Fruit fly (Drosophila melanogaster) whole organism, prepupa: ENCODE data around the gene CG46434.

Source experiments
- Blimp-1 ChIP-seq: fragments of 200-800 bp; sonication (Bioruptor generic); optimal IDR thresholded peaks from 3 replicates; lab custom pipeline; 2017; ENCODE audit warnings: missing biosample characterization, missing genetic modification characterization, mild to moderate bottlenecking, moderate library complexity, missing genetic modification reagents
- CG11762 ChIP-seq: fragments of 200-800 bp; sonication (Bioruptor generic); optimal IDR thresholded peaks from 3 replicates; lab custom pipeline; 2016; ENCODE audit warnings: missing biosample characterization, missing genetic modification characterization; ENCODE audit not compliant: insufficient read depth
- CG15336 ChIP-seq: fragments of 200-800 bp; sonication (Bioruptor generic); IDR thresholded peaks from 2 replicates; pipeline ENCODE4 v1.3.6; 2022; ENCODE audit warnings: missing biosample characterization, missing genetic modification characterization
- CG16779 ChIP-seq: fragments of 200-800 bp; sonication (Bioruptor generic); optimal IDR thresholded peaks from 3 replicates; lab custom pipeline; 2017; ENCODE audit warnings: missing biosample characterization, mild to moderate bottlenecking, missing genetic modification characterization
- CG3032 ChIP-seq: fragments of 200-800 bp; optimal IDR thresholded peaks from 2 replicates; lab custom pipeline; 2019; ENCODE audit warnings: missing biosample characterization, mild to moderate bottlenecking, missing genetic modification characterization, moderate library complexity
- CG31627 ChIP-seq: fragments of 200-800 bp; sonication (Bioruptor generic); optimal IDR thresholded peaks from 3 replicates; lab custom pipeline; 2016; ENCODE audit warnings: missing biosample characterization, missing genetic modification characterization
- CG32006 ChIP-seq: fragments of 200-800 bp; sonication (Bioruptor generic); optimal IDR thresholded peaks from 3 replicates; lab custom pipeline; 2017; ENCODE audit warnings: missing biosample characterization, mild to moderate bottlenecking, missing genetic modification characterization
- CG34406 ChIP-seq: fragments of 200-800 bp; sonication (Bioruptor generic); optimal IDR thresholded peaks from 3 replicates; lab custom pipeline; 2016; ENCODE audit warnings: missing biosample characterization, missing genetic modification characterization
- CG3919 ChIP-seq: fragments of 200-800 bp; sonication (Bioruptor generic); optimal IDR thresholded peaks from 3 replicates; lab custom pipeline; 2016; ENCODE audit warnings: missing biosample characterization, missing genetic modification characterization
- CG6276 ChIP-seq: fragments of 200-800 bp; sonication (Bioruptor generic); optimal IDR thresholded peaks from 2 replicates; lab custom pipeline; 2017; ENCODE audit warnings: missing biosample characterization, mild to moderate bottlenecking, missing genetic modification characterization
- CG6808 ChIP-seq: fragments of 200-800 bp; sonication (Bioruptor generic); optimal IDR thresholded peaks from 3 replicates; lab custom pipeline; 2017; ENCODE audit warnings: missing biosample characterization, missing genetic modification characterization, mild to moderate bottlenecking, moderate library complexity, missing genetic modification reagents
- CG6854 ChIP-seq: fragments of 200-800 bp; sonication (Bioruptor generic); optimal IDR thresholded peaks from 2 replicates; lab custom pipeline; 2017; ENCODE audit warnings: missing biosample characterization, mild to moderate bottlenecking, missing genetic modification characterization
- CG8119 ChIP-seq: fragments of 200-800 bp; sonication (Bioruptor generic); IDR thresholded peaks from 3 replicates; pipeline ENCODE4 v1.3.6; 2022; ENCODE audit warnings: missing biosample characterization, missing genetic modification characterization
- CG8319 ChIP-seq: fragments of 200-800 bp; sonication (Bioruptor generic); optimal IDR thresholded peaks from 3 replicates; lab custom pipeline; 2016; ENCODE audit warnings: missing biosample characterization, missing genetic modification characterization
- CG8632 ChIP-seq: fragments of 200-800 bp; sonication (Bioruptor generic); optimal IDR thresholded peaks from 3 replicates; lab custom pipeline; 2016; ENCODE audit warnings: missing biosample characterization, missing genetic modification characterization
- Eip78C ChIP-seq: fragments of 200-800 bp; sonication (Bioruptor generic); peaks from one replicate; lab custom pipeline; 2016; ENCODE audit warnings: missing biosample characterization, missing genetic modification characterization
- Eip93F ChIP-seq: fragments of 200-800 bp; sonication (Bioruptor generic); optimal IDR thresholded peaks from 2 replicates; lab custom pipeline; 2016; ENCODE audit warnings: missing biosample characterization, mild to moderate bottlenecking, missing genetic modification characterization
- Ets21C ChIP-seq: fragments of 200-800 bp; sonication (Bioruptor generic); optimal IDR thresholded peaks from 3 replicates; lab custom pipeline; 2016; ENCODE audit warnings: missing biosample characterization, missing genetic modification characterization
- Ets96B ChIP-seq: fragments of 200-800 bp; optimal IDR thresholded peaks from 2 replicates; lab custom pipeline; 2019; ENCODE audit warnings: missing biosample characterization, mild to moderate bottlenecking, missing genetic modification characterization, moderate library complexity
- Hr38 ChIP-seq: sonication (Bioruptor generic); optimal IDR thresholded peaks from 2 replicates; lab custom pipeline; 2016; ENCODE audit warnings: missing biosample characterization, missing genetic modification characterization
- Lpt ChIP-seq: fragments of 200-800 bp; sonication (Bioruptor generic); optimal IDR thresholded peaks from 3 replicates; lab custom pipeline; 2016; ENCODE audit warnings: missing biosample characterization, missing genetic modification characterization
- Sox14 ChIP-seq: fragments of 200-800 bp; sonication (Bioruptor generic); optimal IDR thresholded peaks from 3 replicates; lab custom pipeline; 2016; ENCODE audit warnings: missing biosample characterization, missing genetic modification characterization
- achi ChIP-seq: fragments of 200-800 bp; sonication (Bioruptor generic); optimal IDR thresholded peaks from 3 replicates; lab custom pipeline; 2016; ENCODE audit warnings: missing biosample characterization, missing genetic modification characterization
- acj6 ChIP-seq: fragments of 200-800 bp; sonication (Bioruptor generic); optimal IDR thresholded peaks from 3 replicates; lab custom pipeline; 2016; ENCODE audit warnings: missing biosample characterization, missing genetic modification characterization
- cyc ChIP-seq: fragments of 200-800 bp; sonication (Bioruptor generic); optimal IDR thresholded peaks from 3 replicates; lab custom pipeline; 2016; ENCODE audit warnings: missing biosample characterization, missing genetic modification characterization
- dsx ChIP-seq: fragments of 200-800 bp; optimal IDR thresholded peaks from 3 replicates; lab custom pipeline; 2019; ENCODE audit warnings: missing biosample characterization, mild to moderate bottlenecking, missing genetic modification characterization, moderate library complexity; ENCODE audit not compliant: poor library complexity, severe bottlenecking
- eg ChIP-seq: fragments of 200-800 bp; sonication (Bioruptor generic); IDR thresholded peaks from 3 replicates; pipeline ENCODE4 v1.3.6; 2022; ENCODE audit warnings: missing biosample characterization, missing genetic modification characterization
- fd59A ChIP-seq: fragments of 200-800 bp; sonication (Bioruptor generic); optimal IDR thresholded peaks from 2 replicates; lab custom pipeline; 2017; ENCODE audit warnings: missing biosample characterization, mild to moderate bottlenecking, missing genetic modification characterization, missing genetic modification reagents
- fd85E ChIP-seq: fragments of 200-800 bp; sonication (Bioruptor generic); optimal IDR thresholded peaks from 3 replicates; lab custom pipeline; 2016; ENCODE audit warnings: missing biosample characterization, missing genetic modification characterization
- lz ChIP-seq: fragments of 200-800 bp; sonication (Bioruptor generic); optimal IDR thresholded peaks from 3 replicates; lab custom pipeline; 2016; ENCODE audit warnings: missing biosample characterization, missing genetic modification characterization
- net ChIP-seq: fragments of 200-800 bp; sonication (Bioruptor generic); optimal IDR thresholded peaks from 3 replicates; lab custom pipeline; 2016; ENCODE audit warnings: missing biosample characterization, missing genetic modification characterization
- pdm3 ChIP-seq: fragments of 200-800 bp; sonication (Bioruptor generic); optimal IDR thresholded peaks from 3 replicates; lab custom pipeline; 2016; ENCODE audit warnings: missing biosample characterization, missing genetic modification characterization
- spab ChIP-seq: fragments of 200-800 bp; sonication (Bioruptor generic); optimal IDR thresholded peaks from 2 replicates; lab custom pipeline; 2017; ENCODE audit warnings: missing biosample characterization, mild to moderate bottlenecking, missing genetic modification characterization, missing genetic modification reagents
- svp ChIP-seq: fragments of 200-800 bp; sonication (Bioruptor generic); peaks from one replicate; lab custom pipeline; 2016; ENCODE audit warnings: missing biosample characterization, missing genetic modification characterization
- topi ChIP-seq: fragments of 200-800 bp; sonication (Bioruptor generic); optimal IDR thresholded peaks from 3 replicates; lab custom pipeline; 2016; ENCODE audit warnings: missing biosample characterization, missing genetic modification characterization

The CG46434 gene

dm6 chr3L:19574452-19574851 is 30.4 kb upstream of the CG46434 start:
- no peak for TF ChIP-seq acj6 (GFP tag; lab: Kevin White, UChicago)
- TF ChIP-seq CG6808, result no peak
- TF ChIP-seq achi (GFP tag; lab: Kevin White, UChicago), result no peak
- no peak for TF ChIP-seq CG6276 (GFP tag; lab: Kevin White, UChicago)
- TF ChIP-seq CG8632 (GFP tag; lab: Kevin White, UChicago), result no peak

dm6 chr3L:19569407-19569806 is 25.4 kb upstream of the CG46434 start:
- TF ChIP-seq lz (GFP tag; lab: Kevin White, UChicago) (no peak), CG8119 (GFP tag; lab: Robert Waterston, UW) (no peak), achi (GFP tag; lab: Kevin White, UChicago) (no peak), CG32006 (GFP tag; lab: Kevin White, UChicago) (no peak), Eip78C (GFP tag; lab: Kevin White, UChicago) (no peak), Lpt (GFP tag; lab: Kevin White, UChicago) (no peak), CG15336 (GFP tag; lab: Robert Waterston, UW) (no peak), CG3919 (no peak), fd59A (GFP tag; lab: Kevin White, UChicago) (no peak), CG11762 (GFP tag; lab: Kevin White, UChicago) (no peak), cyc (GFP tag; lab: Kevin White, UChicago) (no peak), Sox14 (GFP tag; lab: Kevin White, UChicago) (no peak), CG3032 (tag; lab: Kevin White, UChicago) (no peak), CG6276 (GFP tag; lab: Kevin White, UChicago) (no peak), svp (GFP tag; lab: Kevin White, UChicago) (no peak), Ets21C (GFP tag; lab: Kevin White, UChicago) (no peak), net (no peak), Ets96B (no peak)

- TF ChIP-seq CG34406 (GFP tag; lab: Kevin White, UChicago), result no peak
- TF ChIP-seq, all 60 proteins: peak for 0
Observed at dm6 chr3L:19568999-19569398, 25.0 kb upstream of the CG46434 start.

dm6 chr3L:19566127-19566526 is 22.1 kb upstream of the CG46434 start:
- TF ChIP-seq CG34406 (GFP tag; lab: Kevin White, UChicago), result no peak
- no peak for TF ChIP-seq CG6854 (GFP tag; lab: Kevin White, UChicago)
- TF ChIP-seq CG6808, result no peak
- no peak for TF ChIP-seq CG15336 (GFP tag; lab: Robert Waterston, UW)
- TF ChIP-seq Eip93F, result no peak
- TF ChIP-seq eg (GFP tag; lab: Robert Waterston, UW), result no peak
- no peak for TF ChIP-seq topi
- no peak for TF ChIP-seq net
- no peak for TF ChIP-seq Sox14 (GFP tag; lab: Kevin White, UChicago)
- no peak for TF ChIP-seq dsx (GFP tag; lab: Kevin White, UChicago)
- no peak for TF ChIP-seq CG8319 (GFP tag; lab: Kevin White, UChicago)
- no peak for TF ChIP-seq Eip78C (GFP tag; lab: Kevin White, UChicago)
- TF ChIP-seq Hr38, result no peak

dm6 chr3L:19564905-19565700 is 21.1 kb upstream of the CG46434 start:
- no peak for TF ChIP-seq CG16779 (tag; lab: Kevin White, UChicago)
- TF ChIP-seq Sox14 (GFP tag; lab: Kevin White, UChicago), result no peak
- no peak for TF ChIP-seq Hr38
- no peak for TF ChIP-seq fd85E (GFP tag; lab: Kevin White, UChicago)
- TF ChIP-seq CG31627 (GFP tag; lab: Kevin White, UChicago), result no peak
- no peak for TF ChIP-seq Blimp-1 (GFP tag; lab: Kevin White, UChicago)
- no peak for TF ChIP-seq CG8119 (GFP tag; lab: Robert Waterston, UW)
- no peak for TF ChIP-seq spab (GFP tag; lab: Kevin White, UChicago)
- no peak for TF ChIP-seq pdm3 (GFP tag; lab: Kevin White, UChicago)
- TF ChIP-seq topi, result no peak
- no peak for TF ChIP-seq eg (GFP tag; lab: Robert Waterston, UW)
